Worm (Caenorhabditis elegans): Measurements from ENCODE around the gene cnb-1.

ce11 chrV:11407251-11407650, 31.7 kb downstream of the cnb-1 start, which contains the start of gene K03B8.6:
- TF ChIP-seq fos-1 (tag; optimal IDR thresholded peaks at IDR 0.05), result no peak
- no peak for TF ChIP-seq pha-4 (tag; optimal IDR thresholded peaks at IDR 0.05)
- no peak for TF ChIP-seq ceh-9 (tag; optimal IDR thresholded peaks at IDR 0.05)
- TF ChIP-seq ama-1 (optimal IDR thresholded peaks at IDR 0.05), result no peak
- no peak for TF ChIP-seq lin-39 (tag; optimal IDR thresholded peaks at IDR 0.05)
- no peak for TF ChIP-seq unc-62 (GFP tag; optimal IDR thresholded peaks at IDR 0.05)
- TF ChIP-seq unc-39 (tag; optimal IDR thresholded peaks at IDR 0.05), result no peak
- TF ChIP-seq elt-2 (tag; optimal IDR thresholded peaks at IDR 0.05), result no peak
- no peak for TF ChIP-seq nhr-77 (tag; optimal IDR thresholded peaks at IDR 0.05)
- TF ChIP-seq aly-2 (tag; optimal IDR thresholded peaks at IDR 0.05), result no peak
- no peak for TF ChIP-seq fkh-10 (GFP tag; optimal IDR thresholded peaks at IDR 0.05)
- no peak for TF ChIP-seq pqm-1 (tag; optimal IDR thresholded peaks at IDR 0.05)
- TF ChIP-seq nhr-12 (tag; optimal IDR thresholded peaks at IDR 0.05), result no peak
- TF ChIP-seq egl-27 (tag; optimal IDR thresholded peaks at IDR 0.05), result no peak

Data from whole organism, L3 larva.